Worm (Caenorhabditis elegans) whole organism, midembryonic: ENCODE measurements around the gene vps-22.

Experiments
- T22C8.4 ChIP-seq: fragments of 200-800 bp; sonication (Bioruptor generic); IDR thresholded peaks from 2 replicates; pipeline ENCODE4 v1.3.6; 2022; ENCODE audit warnings: missing genetic modification characterization, missing compliant biosample characterization
- cog-1 ChIP-seq: sonication (generic microtip); optimal IDR thresholded peaks from 2 replicates; lab custom pipeline; 2016; ENCODE audit warnings: missing genetic modification characterization, missing compliant biosample characterization
- flt-1 ChIP-seq: fragments of 200-800 bp; sonication (Bioruptor generic); IDR thresholded peaks from 2 replicates; pipeline ENCODE4 v1.3.6; 2022; ENCODE audit warnings: missing genetic modification characterization, missing compliant biosample characterization
- klf-2 ChIP-seq: fragments of 200-800 bp; sonication (Bioruptor generic); conservative IDR thresholded peaks from 2 replicates; pipeline ENCODE4 v1.3.6; 2022; ENCODE audit warnings: missing genetic modification reagents, missing genetic modification characterization, missing compliant biosample characterization
- med-1 ChIP-seq: sonication (generic microtip); optimal IDR thresholded peaks from 2 replicates; lab custom pipeline; 2017; ENCODE audit warnings: missing genetic modification characterization, mild to moderate bottlenecking, missing compliant biosample characterization, antibody characterized with exemption, missing genetic modification reagents; ENCODE audit not compliant: insufficient read depth
- ref-1 ChIP-seq: fragments of 200-800 bp; sonication (Bioruptor generic); conservative IDR thresholded peaks from 2 replicates; pipeline ENCODE4 v1.3.6; 2022; ENCODE audit warnings: missing genetic modification reagents, missing genetic modification characterization, missing compliant biosample characterization
- tab-1 ChIP-seq: fragments of 200-800 bp; sonication (Bioruptor generic); IDR thresholded peaks from 2 replicates; pipeline ENCODE4 v1.3.6; 2022; ENCODE audit warnings: missing genetic modification characterization, missing compliant biosample characterization
- ztf-23 ChIP-seq: fragments of 200-800 bp; sonication (Bioruptor generic); IDR thresholded peaks from 2 replicates; pipeline ENCODE4 v1.3.6; 2022; ENCODE audit warnings: missing genetic modification reagents, missing genetic modification characterization, missing compliant biosample characterization
- ztf-29 ChIP-seq: fragments of 200-800 bp; sonication (Bioruptor generic); IDR thresholded peaks from 2 replicates; pipeline ENCODE4 v1.3.6; 2022; ENCODE audit warnings: missing genetic modification reagents, missing genetic modification characterization, missing compliant biosample characterization

ce11 chrIII:4987666-4988065 is 25.4 kb upstream of the vps-22 start:
- TF ChIP-seq cog-1 (tag; lab: Kevin White, UChicago) (no peak), med-1 (GFP tag; lab: Kevin White, UChicago) (no peak), flt-1 (GFP tag; lab: Robert Waterston, UW) (no peak), ztf-29 (GFP tag; lab: Robert Waterston, UW) (no peak), ref-1 (no peak), ztf-23 (GFP tag; lab: Robert Waterston, UW) (no peak), T22C8.4 (GFP tag; lab: Robert Waterston, UW) (no peak), klf-2 (GFP tag; lab: Robert Waterston, UW) (no peak), tab-1 (GFP tag; lab: Robert Waterston, UW) (no peak)
